Fruit fly (Drosophila melanogaster) whole organism, embryonic: ENCODE results near the gene CG12194.

ENCODE experiments used
- B-H2 ChIP-seq: fragments of 200-800 bp; sonication (Bioruptor generic); optimal IDR thresholded peaks from 2 replicates; lab custom pipeline; 2018; ENCODE audit warnings: missing biosample characterization, mild to moderate bottlenecking, missing genetic modification characterization
- CG10959 ChIP-seq: fragments of 200-800 bp; sonication (Bioruptor generic); IDR thresholded peaks from 2 replicates; pipeline ENCODE4 v1.3.6; 2022; ENCODE audit warnings: missing biosample characterization, missing genetic modification characterization
- CG10979 ChIP-seq: fragments of 200-800 bp; sonication (Bioruptor generic); optimal IDR thresholded peaks from 2 replicates; lab custom pipeline; 2018; ENCODE audit warnings: missing biosample characterization, mild to moderate bottlenecking, missing genetic modification characterization, moderate library complexity
- CG12155 ChIP-seq: fragments of 200-800 bp; sonication (Bioruptor generic); optimal IDR thresholded peaks from 3 replicates; lab custom pipeline; 2016; ENCODE audit warnings: missing biosample characterization, missing genetic modification characterization
- CG12299 ChIP-seq: fragments of 200-800 bp; sonication (Bioruptor generic); optimal IDR thresholded peaks from 2 replicates; lab custom pipeline; 2018; ENCODE audit warnings: missing biosample characterization, mild to moderate bottlenecking, missing genetic modification characterization
- CG12942 ChIP-seq: fragments of 200-800 bp; sonication (Bioruptor generic); optimal IDR thresholded peaks from 3 replicates; lab custom pipeline; 2016; ENCODE audit warnings: missing biosample characterization, missing genetic modification characterization
- CG14667 ChIP-seq: fragments of 200-800 bp; sonication (Bioruptor generic); IDR thresholded peaks from 2 replicates; pipeline ENCODE4 v1.3.6; 2022; ENCODE audit warnings: missing biosample characterization, missing genetic modification characterization
- CG15696 ChIP-seq: fragments of 200-800 bp; sonication (Bioruptor generic); optimal IDR thresholded peaks from 2 replicates; lab custom pipeline; 2019; ENCODE audit warnings: missing biosample characterization, mild to moderate bottlenecking, missing genetic modification characterization, moderate library complexity
- CG1792 ChIP-seq: fragments of 200-800 bp; sonication (Bioruptor generic); optimal IDR thresholded peaks from 2 replicates; lab custom pipeline; 2016; ENCODE audit warnings: missing biosample characterization, missing genetic modification characterization
- CG18262 ChIP-seq: fragments of 200-800 bp; optimal IDR thresholded peaks from 3 replicates; lab custom pipeline; 2019; ENCODE audit warnings: missing biosample characterization, mild to moderate bottlenecking, missing genetic modification characterization, moderate library complexity
- CG18476 ChIP-seq: fragments of 200-800 bp; sonication (Bioruptor generic); optimal IDR thresholded peaks from 2 replicates; lab custom pipeline; 2016; ENCODE audit warnings: missing biosample characterization, mild to moderate bottlenecking, missing genetic modification characterization
- CG2889 ChIP-seq: fragments of 200-800 bp; sonication (Bioruptor generic); IDR thresholded peaks from 3 replicates; pipeline ENCODE4 v1.3.6; 2022; ENCODE audit warnings: missing biosample characterization, missing genetic modification characterization
- CG30431 ChIP-seq: fragments of 200-800 bp; sonication (Bioruptor generic); optimal IDR thresholded peaks from 2 replicates; lab custom pipeline; 2017; ENCODE audit warnings: missing biosample characterization, missing genetic modification characterization
- CG32532 ChIP-seq: fragments of 200-800 bp; sonication (Bioruptor generic); IDR thresholded peaks from 2 replicates; pipeline ENCODE4 v1.3.6; 2022; ENCODE audit warnings: missing biosample characterization, missing genetic modification characterization
- CG32767 ChIP-seq: fragments of 200-800 bp; sonication (Bioruptor generic); IDR thresholded peaks from 2 replicates; pipeline ENCODE4 v1.3.6; 2022; ENCODE audit warnings: missing biosample characterization, missing genetic modification characterization
- CG32772 ChIP-seq: fragments of 200-800 bp; sonication (Bioruptor generic); IDR thresholded peaks from 2 replicates; pipeline ENCODE4 v1.3.6; 2022; ENCODE audit warnings: missing biosample characterization, missing genetic modification characterization
- CG34224 ChIP-seq: fragments of 200-800 bp; sonication (Bioruptor generic); IDR thresholded peaks from 3 replicates; pipeline ENCODE4 v1.3.6; 2022; ENCODE audit warnings: missing biosample characterization, missing genetic modification characterization; ENCODE audit not compliant: partially characterized antibody
- CG3995 ChIP-seq: fragments of 200-800 bp; sonication (Bioruptor generic); optimal IDR thresholded peaks from 3 replicates; lab custom pipeline; 2016; ENCODE audit warnings: missing biosample characterization, missing genetic modification characterization
- CG4707 ChIP-seq: fragments of 200-800 bp; sonication (Bioruptor generic); optimal IDR thresholded peaks from 2 replicates; lab custom pipeline; 2018; ENCODE audit warnings: missing biosample characterization, mild to moderate bottlenecking, missing genetic modification characterization, moderate library complexity
- CG6765 ChIP-seq: fragments of 200-800 bp; sonication (Bioruptor generic); optimal IDR thresholded peaks from 3 replicates; lab custom pipeline; 2017; ENCODE audit warnings: missing biosample characterization, mild to moderate bottlenecking, missing genetic modification characterization
- CG7357 ChIP-seq: fragments of 200-800 bp; sonication (Bioruptor generic); IDR thresholded peaks from 3 replicates; pipeline ENCODE4 v1.3.6; 2022; ENCODE audit warnings: missing biosample characterization, missing genetic modification characterization
- CG7556 ChIP-seq: fragments of 200-800 bp; sonication (Bioruptor generic); optimal IDR thresholded peaks from 2 replicates; lab custom pipeline; 2017; ENCODE audit warnings: missing biosample characterization, mild to moderate bottlenecking, missing genetic modification characterization
- CrebB ChIP-seq: fragments of 200-800 bp; sonication (Bioruptor generic); optimal IDR thresholded peaks from 3 replicates; lab custom pipeline; 2018; ENCODE audit warnings: missing biosample characterization, mild to moderate bottlenecking, missing genetic modification characterization
- Drgx ChIP-seq: fragments of 200-800 bp; sonication (Bioruptor generic); IDR thresholded peaks from 2 replicates; pipeline ENCODE4 v1.3.6; 2022; ENCODE audit warnings: missing biosample characterization, missing genetic modification characterization
- Ets97D ChIP-seq: fragments of 200-800 bp; sonication (Bioruptor generic); optimal IDR thresholded peaks from 3 replicates; lab custom pipeline; 2016; ENCODE audit warnings: missing biosample characterization, missing genetic modification characterization
- HLH3B ChIP-seq: fragments of 200-800 bp; sonication (Bioruptor generic); IDR thresholded peaks from 2 replicates; pipeline ENCODE4 v1.3.6; 2022; ENCODE audit warnings: missing biosample characterization, missing genetic modification characterization
- Lpt ChIP-seq: fragments of >200 bp; optimal IDR thresholded peaks from 2 replicates; lab custom pipeline; 2018; ENCODE audit warnings: missing biosample characterization, missing genetic modification characterization
- Pdp1 ChIP-seq, 2 experiments: fragments of 200-800 bp; sonication (Bioruptor generic); optimal IDR thresholded peaks; 3 replicates each; lab custom pipeline; 2016; ENCODE audit warnings: missing biosample characterization in 2 of 2, missing genetic modification characterization in 2 of 2, mild to moderate bottlenecking in 1 of 2, moderate library complexity in 1 of 2
- ase ChIP-seq: fragments of 200-800 bp; sonication (Bioruptor generic); IDR thresholded peaks from 3 replicates; pipeline ENCODE4 v1.3.6; 2022; ENCODE audit warnings: missing biosample characterization, missing genetic modification characterization
- bbx ChIP-seq: fragments of 200-800 bp; sonication (Bioruptor generic); IDR thresholded peaks from 2 replicates; pipeline ENCODE4 v1.3.6; 2022; ENCODE audit warnings: missing biosample characterization, missing genetic modification characterization; ENCODE audit not compliant: partially characterized antibody
- bsh ChIP-seq, 2 experiments: fragments of 200-800 bp; sonication (Bioruptor generic); optimal IDR thresholded peaks; 2 replicates each; lab custom pipeline; 2017 to 2018; ENCODE audit warnings: mild to moderate bottlenecking in 2 of 2, missing biosample characterization in 2 of 2, missing genetic modification characterization in 2 of 2, moderate library complexity in 1 of 2
- caup ChIP-seq: fragments of 200-800 bp; sonication (Bioruptor generic); optimal IDR thresholded peaks from 3 replicates; lab custom pipeline; 2017; ENCODE audit warnings: missing biosample characterization, mild to moderate bottlenecking, missing genetic modification characterization, moderate library complexity; ENCODE audit not compliant: severe bottlenecking
- cg ChIP-seq: fragments of 200-800 bp; sonication (Bioruptor generic); optimal IDR thresholded peaks from 3 replicates; lab custom pipeline; 2019; ENCODE audit warnings: missing biosample characterization, mild to moderate bottlenecking, missing genetic modification characterization, moderate library complexity
- chinmo ChIP-seq: fragments of 200-800 bp; sonication (Bioruptor generic); IDR thresholded peaks from 4 replicates; pipeline ENCODE4 v1.3.6; 2022; ENCODE audit warnings: missing biosample characterization, missing genetic modification characterization; ENCODE audit not compliant: partially characterized antibody
- corto ChIP-seq: fragments of 200-800 bp; sonication (Bioruptor generic); optimal IDR thresholded peaks from 2 replicates; lab custom pipeline; 2016; ENCODE audit warnings: missing biosample characterization, mild to moderate bottlenecking, missing genetic modification characterization, moderate library complexity
- dpn ChIP-seq, 2 experiments: fragments of 200-800 bp; sonication (Bioruptor generic); optimal IDR thresholded peaks; 3 replicates each; lab custom pipeline; 2016; ENCODE audit warnings: missing biosample characterization in 2 of 2, missing genetic modification characterization in 2 of 2
- ewg ChIP-seq: fragments of 200-800 bp; sonication (Bioruptor generic); optimal IDR thresholded peaks from 3 replicates; lab custom pipeline; 2017; ENCODE audit warnings: mild to moderate bottlenecking, missing biosample characterization, missing genetic modification reagents, missing genetic modification characterization
- fd64A ChIP-seq: fragments of 200-800 bp; sonication (Bioruptor generic); optimal IDR thresholded peaks from 3 replicates; lab custom pipeline; 2018; ENCODE audit warnings: missing biosample characterization, mild to moderate bottlenecking, missing genetic modification characterization
- fru ChIP-seq: fragments of >200 bp; optimal IDR thresholded peaks from 2 replicates; lab custom pipeline; 2017
- ham ChIP-seq: fragments of 200-800 bp; sonication (Bioruptor generic); IDR thresholded peaks from 2 replicates; pipeline ENCODE4 v1.3.6; 2022; ENCODE audit warnings: missing biosample characterization, missing genetic modification characterization
- inv ChIP-seq: fragments of 200-800 bp; sonication (Bioruptor generic); IDR thresholded peaks from 2 replicates; pipeline ENCODE4 v1.3.6; 2022; ENCODE audit warnings: missing biosample characterization, missing genetic modification characterization; ENCODE audit not compliant: partially characterized antibody
- jumu ChIP-seq: fragments of 200-800 bp; sonication (Bioruptor generic); optimal IDR thresholded peaks from 3 replicates; lab custom pipeline; 2016; ENCODE audit warnings: missing biosample characterization, missing genetic modification characterization
- nerfin-2 ChIP-seq: fragments of 200-800 bp; sonication (Bioruptor generic); IDR thresholded peaks from 2 replicates; pipeline ENCODE4 v1.3.6; 2022; ENCODE audit warnings: missing biosample characterization, missing genetic modification characterization; ENCODE audit not compliant: partially characterized antibody
- phol ChIP-seq: fragments of 200-800 bp; sonication (Bioruptor generic); optimal IDR thresholded peaks from 3 replicates; lab custom pipeline; 2018; ENCODE audit warnings: missing biosample characterization, mild to moderate bottlenecking, missing genetic modification characterization, moderate library complexity
- psq ChIP-seq: fragments of 200-800 bp; sonication (Bioruptor generic); optimal IDR thresholded peaks from 2 replicates; lab custom pipeline; 2017; ENCODE audit warnings: missing biosample characterization, missing genetic modification characterization
- sens-2 ChIP-seq: fragments of 200-800 bp; sonication (Bioruptor generic); IDR thresholded peaks from 2 replicates; pipeline ENCODE4 v1.3.6; 2022; ENCODE audit warnings: missing biosample characterization, missing genetic modification characterization
- shn ChIP-seq: fragments of 200-800 bp; sonication (Bioruptor generic); optimal IDR thresholded peaks from 3 replicates; lab custom pipeline; 2016; ENCODE audit warnings: missing biosample characterization, missing genetic modification characterization
- sob ChIP-seq: fragments of 200-800 bp; sonication (Bioruptor generic); IDR thresholded peaks from 2 replicates; pipeline ENCODE4 v1.3.6; 2022; ENCODE audit warnings: missing biosample characterization, missing genetic modification characterization
- wor ChIP-seq: fragments of 200-800 bp; sonication (Bioruptor generic); IDR thresholded peaks from 2 replicates; pipeline ENCODE4 v1.3.6; 2022; ENCODE audit warnings: missing biosample characterization, missing genetic modification characterization

The CG12194 gene

dm6 chr2L:4810697-4811490, 27.3 kb upstream of the CG12194 start (continued):
- peak; percentile 29 for TF ChIP-seq Ets97D (GFP tag; lab: Kevin White, UChicago)
- TF ChIP-seq CG1792 (GFP tag; lab: Kevin White, UChicago), result no peak
- peak; percentile 60 for TF ChIP-seq CG18476 (GFP tag; lab: Kevin White, UChicago)
- TF ChIP-seq bbx (GFP tag; lab: Robert Waterston, UW), result no peak
- TF ChIP-seq CG34224 (GFP tag; lab: Robert Waterston, UW), result no peak
- TF ChIP-seq CrebB (tag; lab: Kevin White, UChicago), result no peak
- peak; percentile 64 for TF ChIP-seq CG10979
- 0 out of 2 replicates have a peak, but pooled peaks have one; percentile 14 for TF ChIP-seq CG32532
- peak; percentile 50 for TF ChIP-seq shn (GFP tag; lab: Kevin White, UChicago)
- TF ChIP-seq CG32767, result no peak
- TF ChIP-seq wor (GFP tag; lab: Robert Waterston, UW), result 0 out of 2 replicates have a peak, but pooled peaks have one; percentile 22
- TF ChIP-seq CG7556 (GFP tag; lab: Kevin White, UChicago), result peak; percentile 92
- TF ChIP-seq corto, result no peak
- peak; percentile 32 for TF ChIP-seq sob (GFP tag; lab: Robert Waterston, UW)
- TF ChIP-seq CG10959 (GFP tag; lab: Robert Waterston, UW), result no peak; the same call in 1 of the 2 replicates
- TF ChIP-seq ewg (GFP tag; lab: Kevin White, UChicago), result peak; percentile 27
- 0 out of 2 replicates have a peak, but pooled peaks have one; percentile 9 for TF ChIP-seq CG32772 (GFP tag; lab: Robert Waterston, UW)
- TF ChIP-seq fd64A (GFP tag; lab: Kevin White, UChicago), result no peak
- no peak for TF ChIP-seq CG2889 (GFP tag; lab: Robert Waterston, UW)
- TF ChIP-seq caup (GFP tag; lab: Kevin White, UChicago), result peak; percentile 68
- no peak for TF ChIP-seq CG4707 (GFP tag; lab: Kevin White, UChicago)
- TF ChIP-seq inv, result no peak
- no peak for TF ChIP-seq CG12299 (tag; lab: Kevin White, UChicago)
- TF ChIP-seq CG15696 (tag; lab: Kevin White, UChicago), result peak; percentile 64
- TF ChIP-seq HLH3B, result no peak; the same call in 1 of the 2 replicates
- no peak for TF ChIP-seq fru (lab: Kevin White, UChicago)
- TF ChIP-seq bsh (GFP tag; optimal IDR thresholded peaks at IDR 0.05; lab: Kevin White, UChicago), result peak; percentile 5 to 41
- 0 out of 2 replicates have a peak, but pooled peaks have one; percentile 21 for TF ChIP-seq ham
- TF ChIP-seq CG7357 (GFP tag; lab: Robert Waterston, UW), result peak; percentile 42; the same call in 1 of the 3 replicates
- TF ChIP-seq B-H2 (GFP tag; lab: Kevin White, UChicago), result no peak
- no peak for TF ChIP-seq CG14667 (GFP tag; lab: Robert Waterston, UW)
- TF ChIP-seq CG3995, result no peak
- peak; percentile 63 for TF ChIP-seq phol (tag; lab: Kevin White, UChicago)
- no peak for TF ChIP-seq nerfin-2 (GFP tag; lab: Robert Waterston, UW)
- TF ChIP-seq CG12942, result peak; percentile 40
- TF ChIP-seq Pdp1 (GFP tag; optimal IDR thresholded peaks at IDR 0.05; lab: Kevin White, UChicago), result peak; percentile 39 to 40
- no peak for TF ChIP-seq jumu (GFP tag; lab: Kevin White, UChicago)
- TF ChIP-seq ase (GFP tag; lab: Robert Waterston, UW), result no peak
- no peak for TF ChIP-seq sens-2 (GFP tag; lab: Robert Waterston, UW)
- TF ChIP-seq Drgx (GFP tag; lab: Robert Waterston, UW), result no peak
- TF ChIP-seq dpn (GFP tag; optimal IDR thresholded peaks at IDR 0.05; lab: Kevin White, UChicago), result peak; percentile 42 to 54
- no peak for TF ChIP-seq chinmo (GFP tag; lab: Robert Waterston, UW)
- TF ChIP-seq psq (GFP tag; lab: Kevin White, UChicago), result peak; percentile 30
- TF ChIP-seq CG6765, result no peak
- TF ChIP-seq Lpt (GFP tag; lab: Kevin White, UChicago), result no peak
- TF ChIP-seq CG12155 (GFP tag; lab: Kevin White, UChicago), result peak; percentile 40
- TF ChIP-seq CG30431 (GFP tag; lab: Kevin White, UChicago), result peak; percentile 53
- TF ChIP-seq cg (GFP tag; lab: Kevin White, UChicago), result no peak
- peak; percentile 81 for TF ChIP-seq CG18262 (tag; lab: Kevin White, UChicago)
